Worm (Caenorhabditis elegans) whole organism, late embryonic: ENCODE results near the gene K02D3.2.

Experiments used
- C38D4.7 ChIP-seq: fragments of 200-800 bp; sonication (Bioruptor generic); optimal IDR thresholded peaks from 2 replicates; lab custom pipeline; 2018; ENCODE audit warnings: mild to moderate bottlenecking, missing genetic modification characterization, moderate library complexity, missing compliant biosample characterization
- F13H6.1 ChIP-seq: sonication (generic microtip); optimal IDR thresholded peaks from 2 replicates; lab custom pipeline; 2016; ENCODE audit warnings: missing genetic modification characterization, missing compliant biosample characterization
- K02D7.2 ChIP-seq: sonication (generic microtip); optimal IDR thresholded peaks from 2 replicates; lab custom pipeline; 2017; ENCODE audit warnings: mild to moderate bottlenecking, missing genetic modification characterization, missing compliant biosample characterization
- K09A11.1 ChIP-seq: sonication (generic microtip); optimal IDR thresholded peaks from 2 replicates; lab custom pipeline; 2017; ENCODE audit warnings: antibody characterized with exemption, mild to moderate bottlenecking, missing genetic modification characterization, missing compliant biosample characterization; ENCODE audit not compliant: insufficient read depth
- T23F11.4 ChIP-seq: fragments of 200-800 bp; sonication (Bioruptor generic); optimal IDR thresholded peaks from 2 replicates; lab custom pipeline; 2018; ENCODE audit warnings: mild to moderate bottlenecking, missing genetic modification characterization, missing compliant biosample characterization
- Y22D7AL.16 ChIP-seq: sonication (generic microtip); optimal IDR thresholded peaks from 2 replicates; lab custom pipeline; 2016; ENCODE audit warnings: missing genetic modification characterization, missing compliant biosample characterization
- ahr-1 ChIP-seq: sonication (generic microtip); optimal IDR thresholded peaks from 2 replicates; lab custom pipeline; 2016; ENCODE audit warnings: missing genetic modification characterization, missing compliant biosample characterization
- ceh-14 ChIP-seq: sonication (generic microtip); optimal IDR thresholded peaks from 2 replicates; lab custom pipeline; 2016; ENCODE audit warnings: missing genotype, missing genetic modification characterization, missing compliant biosample characterization
- ceh-18 ChIP-seq: sonication (generic microtip); optimal IDR thresholded peaks from 2 replicates; lab custom pipeline; 2016; ENCODE audit warnings: missing genetic modification characterization, missing compliant biosample characterization
- ceh-19 ChIP-seq: fragments of 200-800 bp; sonication (Bioruptor generic); optimal IDR thresholded peaks from 2 replicates; lab custom pipeline; 2018; ENCODE audit warnings: mild to moderate bottlenecking, missing genetic modification characterization, missing compliant biosample characterization
- ceh-22 ChIP-seq: sonication (generic microtip); optimal IDR thresholded peaks from 2 replicates; lab custom pipeline; 2017; ENCODE audit warnings: missing biosample characterization, missing genetic modification characterization
- ceh-30 ChIP-seq: fragments of 150-350 bp; optimal IDR thresholded peaks from 2 replicates; lab custom pipeline; 2014; ENCODE audit warnings: missing biosample characterization, missing genetic modification characterization
- ceh-31 ChIP-seq: sonication (generic microtip); optimal IDR thresholded peaks from 2 replicates; lab custom pipeline; 2016; ENCODE audit warnings: missing genetic modification characterization, missing compliant biosample characterization
- ceh-45 ChIP-seq: fragments of 200-800 bp; sonication (Bioruptor generic); IDR thresholded peaks from 2 replicates; pipeline ENCODE4 v1.3.6; 2022; ENCODE audit warnings: missing genetic modification reagents, missing genetic modification characterization, missing compliant biosample characterization
- ceh-6 ChIP-seq: fragments of 200-800 bp; sonication (Bioruptor generic); optimal IDR thresholded peaks from 2 replicates; lab custom pipeline; 2018; ENCODE audit warnings: mild to moderate bottlenecking, missing genetic modification characterization, missing compliant biosample characterization
- ceh-9 ChIP-seq: sonication (generic microtip); optimal IDR thresholded peaks from 2 replicates; lab custom pipeline; 2016; ENCODE audit warnings: mild to moderate bottlenecking, missing genetic modification characterization, inconsistent platforms, missing compliant biosample characterization
- che-1 ChIP-seq: sonication (generic microtip); optimal IDR thresholded peaks from 2 replicates; lab custom pipeline; 2016; ENCODE audit warnings: mild to moderate bottlenecking, missing genetic modification characterization, missing compliant biosample characterization
- dmd-4 ChIP-seq: sonication (generic microtip); optimal IDR thresholded peaks from 2 replicates; lab custom pipeline; 2016; ENCODE audit warnings: borderline replicate concordance, missing genetic modification characterization, missing compliant biosample characterization
- ets-4 ChIP-seq: sonication (generic microtip); optimal IDR thresholded peaks from 2 replicates; lab custom pipeline; 2016; ENCODE audit warnings: missing genetic modification characterization, missing compliant biosample characterization
- eyg-1 ChIP-seq: sonication (generic microtip); optimal IDR thresholded peaks from 2 replicates; lab custom pipeline; 2016; ENCODE audit warnings: missing genotype, missing genetic modification characterization, missing compliant biosample characterization
- fax-1 ChIP-seq: sonication (generic microtip); optimal IDR thresholded peaks from 2 replicates; lab custom pipeline; 2016; ENCODE audit warnings: missing genotype, missing genetic modification characterization, missing compliant biosample characterization
- fkh-10 ChIP-seq: fragments of 150-350 bp; optimal IDR thresholded peaks from 2 replicates; lab custom pipeline; 2014; ENCODE audit warnings: missing biosample characterization, missing genetic modification reagents, missing genetic modification characterization
- gmeb-2 ChIP-seq: sonication (generic microtip); optimal IDR thresholded peaks from 2 replicates; lab custom pipeline; 2016; ENCODE audit warnings: missing genetic modification characterization, inconsistent platforms, missing compliant biosample characterization
- hlh-15 ChIP-seq: sonication (generic microtip); optimal IDR thresholded peaks from 2 replicates; lab custom pipeline; 2016; ENCODE audit warnings: missing genetic modification characterization, missing compliant biosample characterization
- hlh-30 ChIP-seq: sonication (generic microtip); optimal IDR thresholded peaks from 2 replicates; lab custom pipeline; 2017; ENCODE audit warnings: antibody characterized with exemption, missing genetic modification characterization, missing compliant biosample characterization; ENCODE audit not compliant: insufficient read depth
- hlh-8 ChIP-seq: sonication (generic microtip); optimal IDR thresholded peaks from 2 replicates; lab custom pipeline; 2016; ENCODE audit warnings: missing genotype, missing genetic modification characterization, missing compliant biosample characterization
- nfya-1 ChIP-seq: sonication (generic microtip); optimal IDR thresholded peaks from 2 replicates; lab custom pipeline; 2017; ENCODE audit warnings: missing genetic modification characterization, mild to moderate bottlenecking, missing compliant biosample characterization, antibody characterized with exemption, moderate library complexity
- odd-2 ChIP-seq: sonication (generic microtip); optimal IDR thresholded peaks from 2 replicates; lab custom pipeline; 2017; ENCODE audit warnings: antibody characterized with exemption, mild to moderate bottlenecking, missing genetic modification characterization, missing compliant biosample characterization
- pag-3 ChIP-seq: sonication (generic microtip); optimal IDR thresholded peaks from 2 replicates; lab custom pipeline; 2016; ENCODE audit warnings: missing compliant biosample characterization, missing genetic modification characterization, borderline replicate concordance
- pat-9 ChIP-seq: fragments of 200-800 bp; sonication (Bioruptor generic); optimal IDR thresholded peaks from 2 replicates; lab custom pipeline; 2018; ENCODE audit warnings: mild to moderate bottlenecking, missing genetic modification characterization, moderate library complexity, missing compliant biosample characterization
- pax-1 ChIP-seq: fragments of 150-350 bp; optimal IDR thresholded peaks from 2 replicates; lab custom pipeline; 2014; ENCODE audit warnings: missing biosample characterization, missing genetic modification characterization
- pha-4 ChIP-seq: fragments of 150-350 bp; optimal IDR thresholded peaks from 2 replicates; lab custom pipeline; 2018; ENCODE audit warnings: missing biosample characterization, missing genetic modification reagents, missing genetic modification characterization
- pqm-1 ChIP-seq: sonication (generic microtip); optimal IDR thresholded peaks from 2 replicates; lab custom pipeline; 2016; ENCODE audit warnings: missing genetic modification characterization, missing compliant biosample characterization
- pros-1 ChIP-seq: fragments of 150-350 bp; optimal IDR thresholded peaks from 2 replicates; lab custom pipeline; 2014; ENCODE audit warnings: missing biosample characterization, missing genetic modification reagents, missing genetic modification characterization
- ref-2 ChIP-seq: sonication (generic microtip); optimal IDR thresholded peaks from 2 replicates; lab custom pipeline; 2016; ENCODE audit warnings: missing genetic modification characterization, missing compliant biosample characterization
- rnt-1 ChIP-seq: sonication (generic microtip); optimal IDR thresholded peaks from 2 replicates; lab custom pipeline; 2016; ENCODE audit warnings: missing genetic modification characterization, missing compliant biosample characterization
- sdc-2 ChIP-seq: sonication (generic microtip); optimal IDR thresholded peaks from 2 replicates; lab custom pipeline; 2016; ENCODE audit warnings: missing genotype, missing genetic modification characterization, missing compliant biosample characterization
- sox-2 ChIP-seq: fragments of 200-800 bp; sonication (Bioruptor generic); IDR thresholded peaks from 2 replicates; pipeline ENCODE4 v1.3.6; 2022; ENCODE audit warnings: missing genetic modification reagents, missing genetic modification characterization, missing compliant biosample characterization
- sox-4 ChIP-seq: sonication (generic microtip); optimal IDR thresholded peaks from 2 replicates; lab custom pipeline; 2017; ENCODE audit warnings: mild to moderate bottlenecking, missing genetic modification characterization, inconsistent platforms, missing compliant biosample characterization
- syd-9 ChIP-seq: sonication (generic microtip); optimal IDR thresholded peaks from 2 replicates; lab custom pipeline; 2016; ENCODE audit warnings: mild to moderate bottlenecking, missing genetic modification characterization, moderate library complexity, missing compliant biosample characterization
- tbx-7 ChIP-seq: sonication (generic microtip); optimal IDR thresholded peaks from 2 replicates; lab custom pipeline; 2016; ENCODE audit warnings: missing genotype, missing genetic modification characterization, missing compliant biosample characterization
- ttx-3 ChIP-seq: sonication (generic microtip); optimal IDR thresholded peaks from 2 replicates; lab custom pipeline; 2016; ENCODE audit warnings: missing genetic modification reagents, missing genetic modification characterization, missing compliant biosample characterization
- unc-3 ChIP-seq, 2 experiments: fragments of 200-800 bp in 1 of 2; sonication (Bioruptor generic) in 1 of 2; sonication (generic microtip) in 1 of 2; conservative IDR thresholded peaks in 1 of 2; optimal IDR thresholded peaks in 1 of 2; 2 replicates each; pipeline versions ENCODE4 v1.3.6 to Lab custom; 2016 to 2022; ENCODE audit warnings: missing compliant biosample characterization in 2 of 2, missing genetic modification characterization in 2 of 2, missing genetic modification reagents in 1 of 2
- unc-55 ChIP-seq: sonication (generic microtip); optimal IDR thresholded peaks from 2 replicates; lab custom pipeline; 2017; ENCODE audit warnings: missing biosample characterization, missing genetic modification reagents, missing genetic modification characterization
- unc-86 ChIP-seq: sonication (generic microtip); optimal IDR thresholded peaks from 2 replicates; lab custom pipeline; 2016; ENCODE audit warnings: missing genetic modification characterization, missing compliant biosample characterization
- zip-5 ChIP-seq: sonication (generic microtip); optimal IDR thresholded peaks from 2 replicates; lab custom pipeline; 2016; ENCODE audit warnings: missing genetic modification characterization, missing compliant biosample characterization
- ztf-16 ChIP-seq: sonication (generic microtip); optimal IDR thresholded peaks from 2 replicates; lab custom pipeline; 2017; ENCODE audit warnings: missing genetic modification characterization, missing compliant biosample characterization

The K02D3.2 gene

DNA sequence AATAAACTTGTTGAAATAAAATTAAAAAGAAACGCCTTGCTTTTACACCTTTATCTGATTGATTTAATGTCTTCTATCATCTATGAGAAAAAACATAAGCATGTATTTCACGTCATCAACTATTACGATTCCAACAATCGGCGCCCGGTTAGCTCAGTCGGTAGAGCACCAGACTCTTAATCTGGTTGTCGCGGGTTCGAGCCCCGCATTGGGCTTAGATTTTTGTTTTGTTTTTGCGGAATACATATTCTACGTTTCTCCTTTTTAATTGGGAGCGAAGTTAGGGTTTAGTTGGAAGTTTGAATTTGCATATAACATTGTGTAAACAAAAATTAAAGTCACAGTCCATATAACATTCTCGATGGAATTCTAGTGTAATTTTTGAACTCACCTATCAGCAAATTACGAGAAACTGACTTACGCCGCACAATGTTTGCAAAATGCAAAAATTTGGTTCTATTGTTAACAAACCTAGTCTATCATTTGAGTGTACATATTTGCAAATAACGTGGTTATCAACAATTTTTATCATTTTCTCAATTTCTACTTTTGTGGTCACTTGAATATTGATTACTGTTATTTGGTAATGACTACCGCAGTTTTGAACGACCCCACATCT lies 5.4 kb upstream of the K02D3.2 start, which contains the start of gene shc-3:
TSS of gene shc-3 (plus strand) at position 484 of the 619 bp plus-strand sequence.
- TF ChIP-seq sdc-2, result no peak
- TF ChIP-seq eyg-1 (tag; lab: Kevin White, UChicago), result no peak
- no peak for TF ChIP-seq unc-86 (tag; lab: Kevin White, UChicago)
- TF ChIP-seq T23F11.4 (GFP tag; lab: Kevin White, UChicago), result no peak
- no peak for TF ChIP-seq ceh-18 (tag; lab: Kevin White, UChicago)
- TF ChIP-seq ref-2 (tag; lab: Kevin White, UChicago), result no peak
- TF ChIP-seq ttx-3, result no peak
- no peak for TF ChIP-seq K02D7.2 (tag; lab: Kevin White, UChicago)
- TF ChIP-seq ceh-14 (tag; lab: Kevin White, UChicago), result no peak
- TF ChIP-seq Y22D7AL.16 (tag; lab: Kevin White, UChicago), result no peak
- no peak for TF ChIP-seq ceh-9 (tag; lab: Kevin White, UChicago)
- TF ChIP-seq dmd-4 (tag; lab: Kevin White, UChicago), result no peak
- no peak for TF ChIP-seq gmeb-2 (tag; lab: Kevin White, UChicago)
- no peak for TF ChIP-seq K09A11.1 (tag; lab: Kevin White, UChicago)
- no peak for TF ChIP-seq ceh-22
- no peak for TF ChIP-seq ztf-16 (tag; lab: Kevin White, UChicago)

- TF ChIP-seq syd-9 (tag; lab: Kevin White, UChicago) (no peak), ceh-22 (no peak), unc-86 (tag; lab: Kevin White, UChicago) (no peak), pqm-1 (tag; lab: Kevin White, UChicago) (no peak), K02D7.2 (tag; lab: Kevin White, UChicago) (no peak), unc-55 (GFP tag; lab: Kevin White, UChicago) (no peak), C38D4.7 (GFP tag; lab: Kevin White, UChicago) (no peak), K09A11.1 (tag; lab: Kevin White, UChicago) (no peak), rnt-1 (tag; lab: Kevin White, UChicago) (peak; percentile 11), ceh-9 (tag; lab: Kevin White, UChicago) (no peak), ceh-6 (GFP tag; lab: Kevin White, UChicago) (no peak), sdc-2 (peak; percentile 71), pha-4 (tag; lab: Kevin White, UChicago) (no peak), pag-3 (tag; lab: Kevin White, UChicago) (no peak), sox-4 (peak; percentile 26), ttx-3 (no peak), ahr-1 (tag; lab: Kevin White, UChicago) (no peak), ceh-30 (tag; lab: Kevin White, UChicago) (no peak), unc-3 (GFP tag; conservative IDR thresholded peaks at IDR 0.05; lab: Robert Waterston, UW) (no peak), unc-3 (tag; optimal IDR thresholded peaks at IDR 0.05; lab: Kevin White, UChicago) (no peak), T23F11.4 (GFP tag; lab: Kevin White, UChicago) (no peak), ceh-18 (tag; lab: Kevin White, UChicago) (no peak), gmeb-2 (tag; lab: Kevin White, UChicago) (no peak), hlh-8 (no peak), F13H6.1 (tag; lab: Kevin White, UChicago) (no peak), ceh-45 (GFP tag; lab: Robert Waterston, UW) (0 out of 2 replicates have a peak, but pooled peaks have one; percentile 16), Y22D7AL.16 (tag; lab: Kevin White, UChicago) (no peak), pax-1 (tag; lab: Kevin White, UChicago) (no peak), pros-1 (tag; lab: Kevin White, UChicago) (no peak), zip-5 (tag; lab: Kevin White, UChicago) (no peak), pat-9 (tag; lab: Kevin White, UChicago) (no peak), fkh-10 (no peak), hlh-30 (tag; lab: Kevin White, UChicago) (no peak), nfya-1 (no peak), che-1 (tag; lab: Kevin White, UChicago) (no peak), fax-1 (no peak), ceh-31 (no peak), tbx-7 (tag; lab: Kevin White, UChicago) (no peak), hlh-15 (tag; lab: Kevin White, UChicago) (no peak), ref-2 (tag; lab: Kevin White, UChicago) (no peak), eyg-1 (tag; lab: Kevin White, UChicago) (no peak), ets-4 (tag; lab: Kevin White, UChicago) (no peak), ceh-19 (no peak), ceh-14 (tag; lab: Kevin White, UChicago) (no peak), sox-2 (no peak), odd-2 (tag; lab: Kevin White, UChicago) (no peak)
Measured at ce11 chrX:13716313-13716712, 4.5 kb upstream of the K02D3.2 start.
